Worm (Caenorhabditis elegans) whole organism, L2 larva: ENCODE data around the gene Y49E10.16.
A peak's percentile ranks its signal among the peaks of the same experiment; 100 is the strongest.

Source experiments
- C34F6.9 ChIP-seq: fragments of 150-350 bp; optimal IDR thresholded peaks from 2 replicates; lab custom pipeline; 2014; ENCODE audit warnings: missing biosample characterization, missing genetic modification characterization
- F13H6.1 ChIP-seq: sonication (generic microtip); optimal IDR thresholded peaks from 2 replicates; lab custom pipeline; 2016; ENCODE audit warnings: missing genetic modification characterization, missing compliant biosample characterization
- R02D3.7 ChIP-seq: fragments of 150-350 bp; optimal IDR thresholded peaks from 2 replicates; lab custom pipeline; 2014; ENCODE audit warnings: missing biosample characterization, missing genetic modification characterization
- Y55F3AM.14 ChIP-seq: fragments of 200-800 bp; sonication (Bioruptor generic); optimal IDR thresholded peaks from 2 replicates; lab custom pipeline; 2018; ENCODE audit warnings: mild to moderate bottlenecking, missing genetic modification characterization, missing compliant biosample characterization
- ZK546.5 ChIP-seq: sonication (generic microtip); optimal IDR thresholded peaks from 2 replicates; lab custom pipeline; 2017; ENCODE audit warnings: missing biosample characterization, missing genetic modification characterization
- alr-1 ChIP-seq: fragments of 150-350 bp; optimal IDR thresholded peaks from 2 replicates; lab custom pipeline; 2014; ENCODE audit warnings: missing biosample characterization, missing genetic modification characterization
- aly-2 ChIP-seq: fragments of 150-350 bp; optimal IDR thresholded peaks from 2 replicates; lab custom pipeline; 2014; ENCODE audit warnings: missing biosample characterization, missing genetic modification characterization
- ama-1 ChIP-seq: fragments of 150-350 bp; optimal IDR thresholded peaks from 2 replicates; lab custom pipeline; 2018; ENCODE audit warnings: inconsistent platforms
- blmp-1 ChIP-seq: sonication (generic microtip); optimal IDR thresholded peaks from 2 replicates; lab custom pipeline; 2017; ENCODE audit warnings: missing genetic modification characterization, mild to moderate bottlenecking, missing compliant biosample characterization, antibody characterized with exemption, moderate library complexity; ENCODE audit not compliant: insufficient read depth
- ceh-16 ChIP-seq: fragments of 150-350 bp; optimal IDR thresholded peaks from 2 replicates; lab custom pipeline; 2014; ENCODE audit warnings: missing biosample characterization, missing genetic modification characterization
- ceh-82 ChIP-seq: fragments of 150-350 bp; optimal IDR thresholded peaks from 2 replicates; lab custom pipeline; 2014; ENCODE audit warnings: missing biosample characterization, missing genetic modification characterization
- crh-2 ChIP-seq: sonication (generic microtip); optimal IDR thresholded peaks from 2 replicates; lab custom pipeline; 2017; ENCODE audit warnings: missing biosample characterization, missing genetic modification characterization
- dmd-4 ChIP-seq: sonication (generic microtip); optimal IDR thresholded peaks from 2 replicates; lab custom pipeline; 2017; ENCODE audit warnings: missing biosample characterization, missing genetic modification characterization
- egl-27 ChIP-seq: sonication (generic microtip); optimal IDR thresholded peaks from 3 replicates; lab custom pipeline; 2017; ENCODE audit warnings: missing biosample characterization, missing genetic modification reagents, missing genetic modification characterization
- elt-1 ChIP-seq: fragments of 150-350 bp; optimal IDR thresholded peaks from 2 replicates; lab custom pipeline; 2014; ENCODE audit warnings: missing biosample characterization, missing genetic modification characterization
- elt-3 ChIP-seq: sonication (generic microtip); optimal IDR thresholded peaks from 2 replicates; lab custom pipeline; 2017; ENCODE audit warnings: missing biosample characterization, missing genetic modification characterization
- fos-1 ChIP-seq: fragments of 150-350 bp; optimal IDR thresholded peaks from 2 replicates; lab custom pipeline; 2014; ENCODE audit warnings: missing biosample characterization, missing genetic modification characterization
- gmeb-1 ChIP-seq: fragments of 150-350 bp; optimal IDR thresholded peaks from 2 replicates; lab custom pipeline; 2014; ENCODE audit warnings: missing biosample characterization, missing genetic modification characterization
- lin-11 ChIP-seq: fragments of 150-350 bp; sonication (generic microtip); optimal IDR thresholded peaks from 2 replicates; lab custom pipeline; 2014; ENCODE audit warnings: missing biosample characterization, missing genetic modification characterization, inconsistent platforms, mixed read lengths
- lin-13 ChIP-seq: fragments of 150-350 bp; optimal IDR thresholded peaks from 2 replicates; lab custom pipeline; 2014; ENCODE audit warnings: missing biosample characterization, missing genetic modification reagents, missing genetic modification characterization
- lin-39 ChIP-seq: fragments of 150-350 bp; optimal IDR thresholded peaks from 2 replicates; lab custom pipeline; 2014; ENCODE audit warnings: missing biosample characterization, missing genetic modification reagents, missing genetic modification characterization
- lsy-2 ChIP-seq, 2 experiments: fragments of 150-350 bp in 1 of 2; sonication (generic microtip) in 1 of 2; optimal IDR thresholded peaks; 2 replicates each; lab custom pipeline; 2014 to 2017; ENCODE audit warnings: missing biosample characterization in 2 of 2, missing genetic modification characterization in 2 of 2
- mab-5 ChIP-seq: fragments of 150-350 bp; optimal IDR thresholded peaks from 2 replicates; lab custom pipeline; 2014; ENCODE audit warnings: missing biosample characterization, missing genetic modification characterization
- mbf-1 ChIP-seq: sonication (generic microtip); optimal IDR thresholded peaks from 2 replicates; lab custom pipeline; 2017; ENCODE audit warnings: missing biosample characterization, missing genetic modification characterization
- mdl-1 ChIP-seq, 2 experiments: fragments of 150-350 bp in 1 of 2; sonication (generic microtip) in 1 of 2; optimal IDR thresholded peaks; 2 replicates each; lab custom pipeline; 2017; ENCODE audit warnings: missing biosample characterization in 2 of 2, missing genetic modification characterization in 2 of 2
- nhr-10 ChIP-seq: sonication (generic microtip); optimal IDR thresholded peaks from 2 replicates; lab custom pipeline; 2017; ENCODE audit warnings: missing biosample characterization, missing genetic modification characterization
- nhr-11 ChIP-seq: fragments of 150-350 bp; optimal IDR thresholded peaks from 2 replicates; lab custom pipeline; 2014; ENCODE audit warnings: missing biosample characterization, missing genetic modification characterization
- nhr-12 ChIP-seq: fragments of 150-350 bp; optimal IDR thresholded peaks from 2 replicates; lab custom pipeline; 2014; ENCODE audit warnings: missing biosample characterization, missing genetic modification characterization
- nhr-129 ChIP-seq: fragments of 150-350 bp; optimal IDR thresholded peaks from 2 replicates; lab custom pipeline; 2014; ENCODE audit warnings: missing biosample characterization, missing genetic modification characterization
- nhr-21 ChIP-seq: fragments of 150-350 bp; optimal IDR thresholded peaks from 2 replicates; lab custom pipeline; 2014; ENCODE audit warnings: missing biosample characterization, missing genetic modification characterization
- nhr-23 ChIP-seq: fragments of 150-350 bp; optimal IDR thresholded peaks from 2 replicates; lab custom pipeline; 2014; ENCODE audit warnings: missing biosample characterization, missing genetic modification reagents, missing genetic modification characterization
- nhr-237 ChIP-seq: fragments of 150-350 bp; optimal IDR thresholded peaks from 2 replicates; lab custom pipeline; 2014; ENCODE audit warnings: missing biosample characterization, missing genetic modification characterization
- nhr-25 ChIP-seq: fragments of 150-350 bp; sonication (generic microtip); optimal IDR thresholded peaks from 3 replicates; lab custom pipeline; 2014; ENCODE audit warnings: missing biosample characterization, missing genetic modification characterization
- nhr-6 ChIP-seq: fragments of 150-350 bp; optimal IDR thresholded peaks from 2 replicates; lab custom pipeline; 2014; ENCODE audit warnings: missing biosample characterization, missing genetic modification characterization
- nhr-77 ChIP-seq: fragments of 150-350 bp; optimal IDR thresholded peaks from 2 replicates; lab custom pipeline; 2014; ENCODE audit warnings: missing biosample characterization, missing genetic modification characterization
- peb-1 ChIP-seq: fragments of 150-350 bp; optimal IDR thresholded peaks from 2 replicates; lab custom pipeline; 2014; ENCODE audit warnings: missing biosample characterization, missing genetic modification characterization
- sem-4 ChIP-seq: fragments of 150-350 bp; optimal IDR thresholded peaks from 2 replicates; lab custom pipeline; 2014; ENCODE audit warnings: missing biosample characterization, missing genetic modification reagents, missing genetic modification characterization
- skn-1 ChIP-seq: sonication (generic microtip); optimal IDR thresholded peaks from 2 replicates; lab custom pipeline; 2017; ENCODE audit warnings: missing biosample characterization, missing genetic modification characterization
- sma-3 ChIP-seq: sonication (generic microtip); optimal IDR thresholded peaks from 2 replicates; lab custom pipeline; 2016; ENCODE audit warnings: missing genetic modification reagents, missing genetic modification characterization, missing compliant biosample characterization
- sma-9 ChIP-seq, 2 experiments: fragments of 150-350 bp in 1 of 2; sonication (generic microtip) in 1 of 2; optimal IDR thresholded peaks; 2 replicates each; lab custom pipeline; 2014 to 2016; ENCODE audit warnings: missing genetic modification characterization in 2 of 2, mild to moderate bottlenecking in 1 of 2, missing biosample characterization in 1 of 2, missing compliant biosample characterization in 1 of 2, missing genetic modification reagents in 1 of 2, moderate library complexity in 1 of 2
- snpc-4 ChIP-seq: fragments of 150-350 bp; optimal IDR thresholded peaks from 2 replicates; lab custom pipeline; 2014; ENCODE audit warnings: missing biosample characterization, missing genetic modification characterization
- unc-39 ChIP-seq: fragments of 150-350 bp; optimal IDR thresholded peaks from 2 replicates; lab custom pipeline; 2014; ENCODE audit warnings: missing biosample characterization, missing genetic modification characterization
- unc-55 ChIP-seq: fragments of 150-350 bp; sonication (generic microtip); optimal IDR thresholded peaks from 3 replicates; lab custom pipeline; 2014; ENCODE audit warnings: missing biosample characterization, missing genetic modification reagents, missing genetic modification characterization
- unc-62 ChIP-seq: fragments of 150-350 bp; optimal IDR thresholded peaks from 2 replicates; lab custom pipeline; 2014; ENCODE audit warnings: missing biosample characterization, missing genetic modification reagents, missing genetic modification characterization
- zag-1 ChIP-seq: fragments of 150-350 bp; optimal IDR thresholded peaks from 2 replicates; lab custom pipeline; 2014; ENCODE audit warnings: missing biosample characterization, missing genetic modification characterization
- ztf-1 ChIP-seq: fragments of 200-800 bp; sonication (Bioruptor generic); conservative IDR thresholded peaks from 2 replicates; pipeline ENCODE4 v1.3.6; 2022; ENCODE audit warnings: missing genetic modification characterization, missing compliant biosample characterization
- ztf-11 ChIP-seq: sonication (generic microtip); optimal IDR thresholded peaks from 2 replicates; lab custom pipeline; 2017; ENCODE audit warnings: missing biosample characterization, missing genetic modification characterization
- ztf-4 ChIP-seq: fragments of 150-350 bp; optimal IDR thresholded peaks from 2 replicates; lab custom pipeline; 2014; ENCODE audit warnings: missing biosample characterization, missing genetic modification characterization

Y49E10.16 gene

ce11 chrIII:12428799-12429351 is 1.4 kb upstream of the Y49E10.16 start:
- no peak for TF ChIP-seq sem-4 (tag; lab: Kevin White, UChicago)
- TF ChIP-seq snpc-4 (tag; lab: Kevin White, UChicago): no peak
- no peak for TF ChIP-seq nhr-12
- TF ChIP-seq ztf-4 (tag; lab: Kevin White, UChicago): no peak
- TF ChIP-seq alr-1 (tag; lab: Kevin White, UChicago): no peak
- no peak for TF ChIP-seq nhr-237 (tag; lab: Kevin White, UChicago)
- TF ChIP-seq mab-5 (tag; lab: Kevin White, UChicago): no peak
- TF ChIP-seq dmd-4 (tag; lab: Kevin White, UChicago): no peak
- no peak for TF ChIP-seq zag-1 (tag; lab: Kevin White, UChicago)
- TF ChIP-seq aly-2 (tag; lab: Kevin White, UChicago): no peak
- no peak for TF ChIP-seq ama-1 (lab: Kevin White, UChicago)
- no peak for TF ChIP-seq crh-2
- TF ChIP-seq nhr-10 (tag; lab: Kevin White, UChicago): no peak
- TF ChIP-seq F13H6.1 (tag; lab: Kevin White, UChicago): no peak
- no peak for TF ChIP-seq sma-3 (GFP tag; lab: Kevin White, UChicago)
- no peak for TF ChIP-seq nhr-21 (tag; lab: Kevin White, UChicago)
- TF ChIP-seq Y55F3AM.14 (GFP tag; lab: Kevin White, UChicago): no peak
- TF ChIP-seq lin-13 (GFP tag; lab: Kevin White, UChicago): no peak

- TF ChIP-seq nhr-237 (tag; lab: Kevin White, UChicago) (no peak), nhr-23 (tag; lab: Kevin White, UChicago) (no peak), Y55F3AM.14 (GFP tag; lab: Kevin White, UChicago) (no peak), nhr-77 (tag; lab: Kevin White, UChicago) (no peak), R02D3.7 (no peak), lin-39 (no peak), nhr-129 (tag; lab: Kevin White, UChicago) (peak; percentile 79), blmp-1 (tag; lab: Kevin White, UChicago) (peak; percentile 20), mab-5 (tag; lab: Kevin White, UChicago) (peak; percentile 42), fos-1 (tag; lab: Kevin White, UChicago) (peak; percentile 14), unc-62 (GFP tag; lab: Kevin White, UChicago) (no peak), elt-1 (no peak), mdl-1 (tag; optimal IDR thresholded peaks at IDR 0.05; lab: Kevin White, UChicago) (no peak), aly-2 (tag; lab: Kevin White, UChicago) (no peak), ceh-16 (tag; lab: Kevin White, UChicago) (no peak), nhr-12 (no peak), lin-11 (peak; percentile 25), nhr-25 (tag; lab: Kevin White, UChicago) (peak; percentile 22), unc-55 (GFP tag; lab: Kevin White, UChicago) (peak; percentile 93), ztf-1 (no peak), lin-13 (GFP tag; lab: Kevin White, UChicago) (peak; percentile 79), snpc-4 (tag; lab: Kevin White, UChicago) (peak; percentile 29), gmeb-1 (tag; lab: Kevin White, UChicago) (peak; percentile 96), nhr-11 (tag; lab: Kevin White, UChicago) (no peak), skn-1 (tag; lab: Kevin White, UChicago) (no peak), nhr-6 (tag; lab: Kevin White, UChicago) (peak; percentile 1), nhr-10 (tag; lab: Kevin White, UChicago) (no peak), mbf-1 (tag; lab: Kevin White, UChicago) (no peak), F13H6.1 (tag; lab: Kevin White, UChicago) (peak; percentile 38), crh-2 (peak; percentile 49), ztf-11 (no peak), ama-1 (lab: Kevin White, UChicago) (no peak), nhr-21 (tag; lab: Kevin White, UChicago) (peak; percentile 27), peb-1 (tag; lab: Kevin White, UChicago) (no peak), sma-3 (GFP tag; lab: Kevin White, UChicago) (peak; percentile 49), C34F6.9 (tag; lab: Kevin White, UChicago) (peak; percentile 85), ceh-82 (no peak), lsy-2 (tag; optimal IDR thresholded peaks at IDR 0.05; lab: Kevin White, UChicago) (peak; percentile 95 to 99), dmd-4 (tag; lab: Kevin White, UChicago) (no peak), sem-4 (tag; lab: Kevin White, UChicago) (peak; percentile 64), zag-1 (tag; lab: Kevin White, UChicago) (peak; percentile 11), alr-1 (tag; lab: Kevin White, UChicago) (no peak), ztf-4 (tag; lab: Kevin White, UChicago) (no peak), ZK546.5 (tag; lab: Kevin White, UChicago) (no peak), egl-27 (tag; lab: Kevin White, UChicago) (no peak), sma-9 (GFP tag; optimal IDR thresholded peaks at IDR 0.05; lab: Kevin White, UChicago) (peak; percentile 53), sma-9 (tag; optimal IDR thresholded peaks at IDR 0.05; lab: Kevin White, UChicago) (no peak), elt-3 (tag; lab: Kevin White, UChicago) (no peak), unc-39 (tag; lab: Kevin White, UChicago) (no peak)
Measured at ce11 chrIII:12429579-12430084, 677 bp upstream of the Y49E10.16 start, which contains the start of gene snr-6. Gene snr-6 (minus strand): TSS chrIII:12429629.
